Fruit fly (Drosophila melanogaster): ENCODE data around the gene CG7131.
A peak's percentile ranks its signal among the peaks of the same experiment; 100 is the strongest.

Gene CG7131

DNA sequence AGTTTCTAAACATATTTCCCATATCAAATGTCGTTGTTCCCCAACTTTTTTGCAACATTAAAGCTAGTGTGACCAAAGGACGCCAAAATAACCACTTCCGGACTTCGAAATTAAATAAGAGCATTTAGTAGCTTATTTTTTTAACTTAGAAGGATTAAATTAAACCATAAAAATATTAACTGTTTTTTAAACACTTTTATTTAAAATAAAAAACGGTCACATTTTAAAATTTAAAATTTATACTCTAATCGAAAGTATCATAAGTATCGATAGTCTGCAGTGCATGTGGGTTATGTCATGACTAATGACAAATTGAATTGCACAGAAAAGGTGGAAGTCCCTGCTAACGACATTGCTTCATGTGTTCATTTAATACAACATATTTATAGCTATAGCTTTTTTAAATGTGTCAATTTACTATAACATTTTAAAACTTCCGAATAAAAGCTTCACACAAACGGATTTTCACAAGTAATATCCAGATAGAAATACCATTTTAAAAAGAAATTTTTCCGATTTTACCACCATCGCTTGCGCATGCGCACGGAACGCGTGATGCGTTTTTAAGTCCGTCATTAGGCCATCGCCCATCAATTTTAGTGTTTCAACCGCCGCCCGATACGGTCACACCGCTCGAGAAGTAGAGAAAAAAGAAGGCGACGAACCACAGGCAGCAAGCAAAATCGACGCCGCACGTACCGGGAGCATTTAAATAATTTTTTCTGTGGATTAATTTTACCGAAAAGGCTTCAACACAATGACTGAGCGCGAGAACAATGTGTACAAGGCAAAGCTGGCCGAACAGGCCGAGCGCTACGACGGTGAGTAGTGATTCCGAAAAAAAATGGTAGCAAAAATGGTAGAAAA lies 46.3 kb downstream of the CG7131 start, which contains the start of the genes CG7156 and 14-3-3epsilon (continued):
- TF ChIP-seq CG2116 (GFP tag; optimal IDR thresholded peaks at IDR 0.05) (peak; percentile 88), NFAT (GFP tag; IDR thresholded peaks at IDR 0.05) (0 out of 2 replicates have a peak, but pooled peaks have one; percentile 3), pita (GFP tag; optimal IDR thresholded peaks at IDR 0.05) (peak; percentile 91), kni (GFP tag; optimal IDR thresholded peaks at IDR 0.05) (no peak), Max (GFP tag; optimal IDR thresholded peaks at IDR 0.05) (peak; percentile 47), inv (GFP tag; IDR thresholded peaks at IDR 0.05; ENCODE audit: partially characterized antibody) (peak; percentile 55), HHEX (GFP tag; optimal IDR thresholded peaks at IDR 0.05) (peak; percentile 19), tgo (GFP tag; IDR thresholded peaks at IDR 0.05) (peak; percentile 22; the same call in 1 of the 3 replicates), CTCF (GFP tag; optimal IDR thresholded peaks at IDR 0.05) (peak; percentile 66), HLH54F (GFP tag; optimal IDR thresholded peaks at IDR 0.05) (no peak), CG13296 (GFP tag; optimal IDR thresholded peaks at IDR 0.05) (peak; percentile 39), otp (GFP tag; IDR thresholded peaks at IDR 0.05) (0 out of 3 replicates have a peak, but pooled peaks have one; percentile 19), slou (GFP tag; optimal IDR thresholded peaks at IDR 0.05) (peak; percentile 16), CG11560 (tag; IDR thresholded peaks at IDR 0.05) (peak; percentile 50; the same call in 1 of the 3 replicates), Trl (optimal IDR thresholded peaks at IDR 0.05) (no peak), Trl (GFP tag; optimal IDR thresholded peaks at IDR 0.05) (peak; percentile 10), ci (GFP tag; IDR thresholded peaks at IDR 0.05) (peak; percentile 72), Oli (tag; optimal IDR thresholded peaks at IDR 0.05) (peak; percentile 8), knrl (GFP tag; IDR thresholded peaks at IDR 0.05; ENCODE audit: partially characterized antibody) (peak; percentile 60), CG9797 (GFP tag; optimal IDR thresholded peaks at IDR 0.05) (peak; percentile 96), seq (GFP tag; IDR thresholded peaks at IDR 0.05) (peak; percentile 36; the same call in 1 of the 2 replicates), vnd (GFP tag; IDR thresholded peaks at IDR 0.05; ENCODE audit: partially characterized antibody) (no peak), CG17359 (tag; optimal IDR thresholded peaks at IDR 0.05) (peak; percentile 41), Lhr (GFP tag; optimal IDR thresholded peaks at IDR 0.05) (peak; percentile 92), CG8359 (GFP tag; optimal IDR thresholded peaks at IDR 0.05; ENCODE audit: borderline replicate concordance) (no peak), Scr (GFP tag; IDR thresholded peaks at IDR 0.05; ENCODE audit: partially characterized antibody) (peak; percentile 74), H15 (GFP tag; IDR thresholded peaks at IDR 0.05) (0 out of 3 replicates have a peak, but pooled peaks have one; percentile 15), Jarid2 (GFP tag; optimal IDR thresholded peaks at IDR 0.05) (peak; percentile 77), CG2202 (tag; optimal IDR thresholded peaks at IDR 0.05) (peak; percentile 20), CG17829 (tag; optimal IDR thresholded peaks at IDR 0.05) (peak; percentile 16), H2.0 (GFP tag; IDR thresholded peaks at IDR 0.05) (0 out of 2 replicates have a peak, but pooled peaks have one; percentile 24), run (tag; optimal IDR thresholded peaks at IDR 0.05) (no peak), bsh (GFP tag; optimal IDR thresholded peaks at IDR 0.05) (peak in 1 of 2 experiments; percentile 65), chm (GFP tag; IDR thresholded peaks at IDR 0.05) (peak; percentile 77), gcm (GFP tag; optimal IDR thresholded peaks at IDR 0.05) (peak; percentile 69), CG15601 (tag; optimal IDR thresholded peaks at IDR 0.05) (peak; percentile 71), caup (GFP tag; optimal IDR thresholded peaks at IDR 0.05; ENCODE audit: severe bottlenecking) (no peak), pan (optimal IDR thresholded peaks at IDR 0.05) (no peak), pan (GFP tag; optimal IDR thresholded peaks at IDR 0.05 in 1 of 2, IDR thresholded peaks at IDR 0.05 in 1 of 2) (peak in 1 of 2 experiments; percentile 59), CG14667 (GFP tag; IDR thresholded peaks at IDR 0.05) (no peak), dmrt11E (tag; optimal IDR thresholded peaks at IDR 0.05) (peak; percentile 68), CG9727 (GFP tag; optimal IDR thresholded peaks at IDR 0.05) (peak; percentile 60), bcd (GFP tag; optimal IDR thresholded peaks at IDR 0.05) (peak; percentile 20), CG1233 (GFP tag; optimal IDR thresholded peaks at IDR 0.05) (peak; percentile 15), mam (GFP tag; optimal IDR thresholded peaks at IDR 0.05) (no peak), cwo (GFP tag; optimal IDR thresholded peaks at IDR 0.05) (no peak), MTF-1 (GFP tag; optimal IDR thresholded peaks at IDR 0.05; ENCODE audit: borderline replicate concordance) (peak; percentile 16), CG10274 (GFP tag; optimal IDR thresholded peaks at IDR 0.05) (no peak)

Measured in whole organism, embryonic.